Fruit fly (Drosophila melanogaster): ENCODE data around the gene comm2.

The comm2 gene

dm6 chr3L:15670455-15670854 is 29.2 kb downstream of the comm2 start (continued):
- TF ChIP-seq Poxn (GFP tag; IDR thresholded peaks at IDR 0.05) (no peak), jumu (GFP tag; optimal IDR thresholded peaks at IDR 0.05) (no peak), MBD-R2 (GFP tag; IDR thresholded peaks at IDR 0.05) (no peak), CG6813 (GFP tag; optimal IDR thresholded peaks at IDR 0.05) (peak; percentile 25), Sox100B (GFP tag; optimal IDR thresholded peaks at IDR 0.05) (no peak), so (GFP tag; IDR thresholded peaks at IDR 0.05) (no peak), CG1792 (GFP tag; optimal IDR thresholded peaks at IDR 0.05) (no peak), CG8388 (GFP tag; optimal IDR thresholded peaks at IDR 0.05) (peak; percentile 19), fd96Cb (tag; optimal IDR thresholded peaks at IDR 0.05) (no peak), CG1602 (GFP tag; optimal IDR thresholded peaks at IDR 0.05) (no peak), danr (GFP tag; IDR thresholded peaks at IDR 0.05) (no peak), CG12104 (GFP tag; optimal IDR thresholded peaks at IDR 0.05) (no peak), NC2α (GFP tag; optimal IDR thresholded peaks at IDR 0.05) (no peak), usp (GFP tag; optimal IDR thresholded peaks at IDR 0.05) (no peak), CG9817 (tag; optimal IDR thresholded peaks at IDR 0.05) (no peak), klu (GFP tag; IDR thresholded peaks at IDR 0.05) (no peak), Hr51 (GFP tag; optimal IDR thresholded peaks at IDR 0.05) (no peak), ab (GFP tag; optimal IDR thresholded peaks at IDR 0.05) (no peak), CG16813 (GFP tag; IDR thresholded peaks at IDR 0.05; ENCODE audit: partially characterized antibody) (no peak), CG13287 (GFP tag; IDR thresholded peaks at IDR 0.05; ENCODE audit: partially characterized antibody) (no peak), phol (tag; optimal IDR thresholded peaks at IDR 0.05) (peak; percentile 48), CG14710 (tag; optimal IDR thresholded peaks at IDR 0.05) (peak; percentile 69), CG11247 (GFP tag; IDR thresholded peaks at IDR 0.05) (no peak), Jarid2 (GFP tag; optimal IDR thresholded peaks at IDR 0.05) (no peak), tup (GFP tag; optimal IDR thresholded peaks at IDR 0.05) (no peak)

- no peak for TF ChIP-seq Dref (GFP tag; IDR thresholded peaks at IDR 0.05)
- TF ChIP-seq Awh (GFP tag; IDR thresholded peaks at IDR 0.05) = peak; percentile 50; the same call in 1 of the 2 replicates
- peak; percentile 75 for TF ChIP-seq grn (GFP tag; optimal IDR thresholded peaks at IDR 0.05)
- no peak for TF ChIP-seq Rx (GFP tag; IDR thresholded peaks at IDR 0.05)
- peak in 1 of 3 experiments; percentile 81 for TF ChIP-seq Stat92E (GFP tag; optimal IDR thresholded peaks at IDR 0.05)
- no peak for TF ChIP-seq CG16863 (GFP tag; optimal IDR thresholded peaks at IDR 0.05)
- no peak for TF ChIP-seq croc (GFP tag; conservative IDR thresholded peaks at IDR 0.05)
These were observed 29.7 kb downstream of the comm2 start for dm6 chr3L:15669939-15670338.

- TF ChIP-seq zen (tag; optimal IDR thresholded peaks at IDR 0.05) (peak; percentile 84), CG9817 (tag; optimal IDR thresholded peaks at IDR 0.05) (no peak), usp (GFP tag; optimal IDR thresholded peaks at IDR 0.05) (no peak), Max (GFP tag; optimal IDR thresholded peaks at IDR 0.05) (no peak), tap (tag; optimal IDR thresholded peaks at IDR 0.05) (no peak), schlank (tag; optimal IDR thresholded peaks at IDR 0.05) (no peak), MBD-R2 (GFP tag; IDR thresholded peaks at IDR 0.05) (no peak), peb (GFP tag; IDR thresholded peaks at IDR 0.05) (no peak), sens (GFP tag) (peak; percentile 30), CG32532 (GFP tag; IDR thresholded peaks at IDR 0.05) (no peak), zf30C (GFP tag; optimal IDR thresholded peaks at IDR 0.05) (peak; percentile 65), CG4404 (GFP tag; IDR thresholded peaks at IDR 0.05) (peak; percentile 55), CG10979 (tag; optimal IDR thresholded peaks at IDR 0.05) (peak; percentile 5), HHEX (GFP tag; optimal IDR thresholded peaks at IDR 0.05) (no peak), ara (GFP tag; IDR thresholded peaks at IDR 0.05) (0 out of 2 replicates have a peak, but pooled peaks have one; percentile 5), repo (GFP tag; optimal IDR thresholded peaks at IDR 0.05) (no peak), gfzf (GFP tag; optimal IDR thresholded peaks at IDR 0.05) (no peak), CG30020 (tag; optimal IDR thresholded peaks at IDR 0.05) (no peak), ac (GFP tag; optimal IDR thresholded peaks at IDR 0.05) (peak; percentile 19), ttk (GFP tag; IDR thresholded peaks at IDR 0.05) (no peak), Asciz (GFP tag; optimal IDR thresholded peaks at IDR 0.05) (no peak)
These were observed 33.9 kb downstream of the comm2 start for dm6 chr3L:15665741-15666140.
